Worm (Caenorhabditis elegans) whole organism, young adult: Measurements from ENCODE around the gene F36D3.14.
"Not testable (repeated sequence)": the region's sequence is repeated elsewhere in the genome, so short reads cannot be mapped to it uniquely, and the experiment has no call there.

Source experiments
- C06A6.2 ChIP-seq: fragments of 200-800 bp; sonication (Bioruptor generic); conservative IDR thresholded peaks from 2 replicates; pipeline ENCODE4 v1.3.6; 2022; ENCODE audit warnings: missing genetic modification characterization, missing compliant biosample characterization
- F39B2.1 ChIP-seq: fragments of 200-800 bp; sonication (Bioruptor generic); IDR thresholded peaks from 2 replicates; pipeline ENCODE4 v1.3.6; 2022; ENCODE audit warnings: missing genetic modification reagents, missing genetic modification characterization, missing compliant biosample characterization
- F57C9.4 ChIP-seq: sonication (generic microtip); optimal IDR thresholded peaks from 2 replicates; lab custom pipeline; 2017; ENCODE audit warnings: mild to moderate bottlenecking, missing genetic modification characterization, missing compliant biosample characterization
- Y79H2A.3 ChIP-seq: fragments of 200-800 bp; sonication (Bioruptor generic); conservative IDR thresholded peaks from 2 replicates; pipeline ENCODE4 v1.3.6; 2022; ENCODE audit warnings: missing genetic modification reagents, missing genetic modification characterization, missing compliant biosample characterization
- ama-1 ChIP-seq, 3 experiments: fragments of 150-350 bp in 1 of 3; sonication (generic microtip) in 2 of 3; optimal IDR thresholded peaks; 2 replicates each; lab custom pipeline; 2014 to 2018; ENCODE audit warnings: missing biosample characterization in 2 of 3, missing genetic modification characterization in 2 of 3, missing genetic modification reagents in 2 of 3
- bed-1 ChIP-seq: fragments of 200-800 bp; sonication (Bioruptor generic); IDR thresholded peaks from 2 replicates; pipeline ENCODE4 v1.3.6; 2022; ENCODE audit warnings: missing genetic modification reagents, missing genetic modification characterization, missing compliant biosample characterization
- lsy-27 ChIP-seq: sonication (generic microtip); optimal IDR thresholded peaks from 2 replicates; lab custom pipeline; 2017; ENCODE audit warnings: missing genetic modification characterization, mild to moderate bottlenecking, missing compliant biosample characterization, antibody characterized with exemption, missing genotype, borderline replicate concordance; ENCODE audit not compliant: insufficient read depth
- madf-6 ChIP-seq: fragments of 200-800 bp; sonication (Bioruptor generic); IDR thresholded peaks from 2 replicates; pipeline ENCODE4 v1.3.6; 2022; ENCODE audit warnings: missing genetic modification reagents, missing genetic modification characterization, missing compliant biosample characterization
- snpc-4 ChIP-seq, 5 experiments: fragments of 150-350 bp in 1 of 5; sonication (generic microtip) in 4 of 5; optimal IDR thresholded peaks; 2 replicates each; lab custom pipeline; 2014 to 2018; ENCODE audit warnings: missing genetic modification characterization in 5 of 5, missing biosample characterization in 3 of 5, antibody characterized with exemption in 2 of 5, mild to moderate bottlenecking in 2 of 5, missing compliant biosample characterization in 2 of 5, missing genotype in 2 of 5, moderate library complexity in 2 of 5, missing genetic modification reagents in 1 of 5
- unc-62 ChIP-seq: fragments of 150-350 bp; optimal IDR thresholded peaks from 2 replicates; lab custom pipeline; 2014; ENCODE audit warnings: missing biosample characterization, missing genetic modification reagents, missing genetic modification characterization

- not testable (repeated sequence) for TF ChIP-seq bed-1 (GFP tag; lab: Robert Waterston, UW); snpc-4 (GFP tag; optimal IDR thresholded peaks at IDR 0.05; lab: Kevin White, UChicago); snpc-4 (tag; optimal IDR thresholded peaks at IDR 0.05; lab: Kevin White, UChicago); F57C9.4 (tag; lab: Kevin White, UChicago); unc-62 (GFP tag; lab: Kevin White, UChicago); madf-6 (GFP tag; lab: Robert Waterston, UW); F39B2.1; C06A6.2; ama-1 (optimal IDR thresholded peaks at IDR 0.05; lab: Kevin White, UChicago); ama-1 (GFP tag; optimal IDR thresholded peaks at IDR 0.05; lab: Kevin White, UChicago); Y79H2A.3 (GFP tag; lab: Robert Waterston, UW); lsy-27 (tag; lab: Kevin White, UChicago)
These were observed 28.4 kb downstream of the F36D3.14 start for ce11 chrV:16474686-16475085.
